Fruit fly (Drosophila melanogaster) whole organism, embryonic: ENCODE results near the gene Syx8.

Experiments
- BtbVII ChIP-seq: fragments of 200-800 bp; sonication (Bioruptor generic); optimal IDR thresholded peaks from 3 replicates; lab custom pipeline; 2017; ENCODE audit warnings: missing biosample characterization, mild to moderate bottlenecking, missing genetic modification characterization
- CG10274 ChIP-seq: fragments of 200-800 bp; sonication (Bioruptor generic); optimal IDR thresholded peaks from 3 replicates; lab custom pipeline; 2017; ENCODE audit warnings: missing biosample characterization, mild to moderate bottlenecking, missing genetic modification characterization
- CG10431 ChIP-seq: fragments of 200-800 bp; sonication (Bioruptor generic); optimal IDR thresholded peaks from 3 replicates; lab custom pipeline; 2018; ENCODE audit warnings: missing biosample characterization, mild to moderate bottlenecking, missing genetic modification characterization
- CG11695 ChIP-seq: fragments of 200-800 bp; sonication (Bioruptor generic); IDR thresholded peaks from 3 replicates; pipeline ENCODE4 v1.3.6; 2022; ENCODE audit warnings: missing biosample characterization, missing genetic modification characterization
- CG12299 ChIP-seq: fragments of 200-800 bp; sonication (Bioruptor generic); optimal IDR thresholded peaks from 2 replicates; lab custom pipeline; 2018; ENCODE audit warnings: missing biosample characterization, mild to moderate bottlenecking, missing genetic modification characterization
- CG1529 ChIP-seq: fragments of 200-800 bp; sonication (Bioruptor generic); optimal IDR thresholded peaks from 3 replicates; lab custom pipeline; 2018; ENCODE audit warnings: missing biosample characterization, missing genetic modification characterization
- CG15514 ChIP-seq: fragments of 200-800 bp; sonication (Bioruptor generic); optimal IDR thresholded peaks from 3 replicates; lab custom pipeline; 2017; ENCODE audit warnings: missing biosample characterization, missing genetic modification characterization, mild to moderate bottlenecking, moderate library complexity, missing genetic modification reagents
- CG16863 ChIP-seq: fragments of 200-800 bp; sonication (Bioruptor generic); optimal IDR thresholded peaks from 3 replicates; lab custom pipeline; 2016; ENCODE audit warnings: missing biosample characterization, missing genetic modification characterization
- CG3995 ChIP-seq: fragments of 200-800 bp; sonication (Bioruptor generic); optimal IDR thresholded peaks from 3 replicates; lab custom pipeline; 2016; ENCODE audit warnings: missing biosample characterization, missing genetic modification characterization
- CG4424 ChIP-seq: fragments of 200-800 bp; sonication (Bioruptor generic); optimal IDR thresholded peaks from 3 replicates; lab custom pipeline; 2016; ENCODE audit warnings: missing biosample characterization, missing genetic modification characterization
- CG5245 ChIP-seq: fragments of 200-800 bp; sonication (Bioruptor generic); optimal IDR thresholded peaks from 3 replicates; lab custom pipeline; 2016; ENCODE audit warnings: missing biosample characterization, missing genetic modification characterization
- CG5953 ChIP-seq: fragments of 200-800 bp; sonication (Bioruptor generic); IDR thresholded peaks from 2 replicates; pipeline ENCODE4 v1.3.6; 2022; ENCODE audit warnings: missing biosample characterization, missing genetic modification characterization
- CG7786 ChIP-seq: fragments of 200-800 bp; sonication (Bioruptor generic); optimal IDR thresholded peaks from 2 replicates; lab custom pipeline; 2016; ENCODE audit warnings: missing biosample characterization, missing genetic modification characterization
- CG8924 ChIP-seq: fragments of 200-800 bp; optimal IDR thresholded peaks from 3 replicates; lab custom pipeline; 2019; ENCODE audit warnings: missing biosample characterization, mild to moderate bottlenecking, missing genetic modification characterization, moderate library complexity
- CG9437 ChIP-seq: fragments of 200-800 bp; sonication (Bioruptor generic); optimal IDR thresholded peaks from 2 replicates; lab custom pipeline; 2018; ENCODE audit warnings: missing biosample characterization, mild to moderate bottlenecking, missing genetic modification characterization
- CG9727 ChIP-seq: fragments of 200-800 bp; sonication (Bioruptor generic); optimal IDR thresholded peaks from 3 replicates; lab custom pipeline; 2017; ENCODE audit warnings: missing biosample characterization, mild to moderate bottlenecking, missing genetic modification characterization
- Drgx ChIP-seq: fragments of 200-800 bp; sonication (Bioruptor generic); IDR thresholded peaks from 2 replicates; pipeline ENCODE4 v1.3.6; 2022; ENCODE audit warnings: missing biosample characterization, missing genetic modification characterization
- E2f2 ChIP-seq: fragments of 200-800 bp; sonication (Bioruptor generic); IDR thresholded peaks from 2 replicates; pipeline ENCODE4 v1.3.6; 2022; ENCODE audit warnings: missing biosample characterization, missing genetic modification characterization
- Fer1 ChIP-seq: fragments of 200-800 bp; sonication (Bioruptor generic); optimal IDR thresholded peaks from 2 replicates; lab custom pipeline; 2017; ENCODE audit warnings: missing biosample characterization, mild to moderate bottlenecking, missing genetic modification characterization
- Fer3 ChIP-seq: fragments of 200-800 bp; sonication (Bioruptor generic); optimal IDR thresholded peaks from 2 replicates; lab custom pipeline; 2018; ENCODE audit warnings: missing biosample characterization, mild to moderate bottlenecking, missing genetic modification characterization, moderate library complexity
- H2.0 ChIP-seq: fragments of 200-800 bp; sonication (Bioruptor generic); IDR thresholded peaks from 2 replicates; pipeline ENCODE4 v1.3.6; 2022; ENCODE audit warnings: missing biosample characterization, missing genetic modification characterization
- HmgZ ChIP-seq: fragments of 200-800 bp; sonication (Bioruptor generic); optimal IDR thresholded peaks from 2 replicates; lab custom pipeline; 2018; ENCODE audit warnings: missing biosample characterization, mild to moderate bottlenecking, missing genetic modification characterization
- Jarid2 ChIP-seq: fragments of 200-800 bp; sonication (Bioruptor generic); optimal IDR thresholded peaks from 3 replicates; lab custom pipeline; 2017; ENCODE audit warnings: mild to moderate bottlenecking, missing biosample characterization, missing genetic modification reagents, missing genetic modification characterization
- Lpt ChIP-seq: fragments of >200 bp; optimal IDR thresholded peaks from 2 replicates; lab custom pipeline; 2018; ENCODE audit warnings: missing biosample characterization, missing genetic modification characterization
- MESR4 ChIP-seq: fragments of 200-800 bp; sonication (Bioruptor generic); optimal IDR thresholded peaks from 2 replicates; lab custom pipeline; 2018; ENCODE audit warnings: missing biosample characterization, mild to moderate bottlenecking, missing genetic modification characterization, moderate library complexity
- Meics ChIP-seq: fragments of 200-800 bp; sonication (Bioruptor generic); optimal IDR thresholded peaks from 2 replicates; lab custom pipeline; 2017; ENCODE audit warnings: missing biosample characterization, mild to moderate bottlenecking, missing genetic modification characterization
- Poxn ChIP-seq: fragments of 200-800 bp; sonication (Bioruptor generic); IDR thresholded peaks from 2 replicates; pipeline ENCODE4 v1.3.6; 2022; ENCODE audit warnings: missing biosample characterization, missing genetic modification characterization
- Side ChIP-seq: fragments of 200-800 bp; sonication (Bioruptor generic); optimal IDR thresholded peaks from 2 replicates; lab custom pipeline; 2016; ENCODE audit warnings: missing biosample characterization, missing genetic modification characterization
- Sry-β ChIP-seq: fragments of 200-800 bp; sonication (Bioruptor generic); optimal IDR thresholded peaks from 2 replicates; lab custom pipeline; 2018; ENCODE audit warnings: missing biosample characterization, mild to moderate bottlenecking, missing genetic modification characterization, moderate library complexity
- amos ChIP-seq: fragments of 200-800 bp; sonication (Bioruptor generic); IDR thresholded peaks from 2 replicates; pipeline ENCODE4 v1.3.6; 2022; ENCODE audit warnings: missing biosample characterization, missing genetic modification characterization; ENCODE audit not compliant: partially characterized antibody
- bigmax ChIP-seq: fragments of 200-800 bp; sonication (Bioruptor generic); optimal IDR thresholded peaks from 2 replicates; lab custom pipeline; 2018; ENCODE audit warnings: missing biosample characterization, mild to moderate bottlenecking, missing genetic modification characterization
- br ChIP-seq: fragments of >200 bp; optimal IDR thresholded peaks from 2 replicates; lab custom pipeline; 2017
- crp ChIP-seq, 2 experiments: fragments of 200-800 bp; sonication (Bioruptor generic); optimal IDR thresholded peaks; 2 replicates in 1 of 2; 3 replicates in 1 of 2; lab custom pipeline; 2017; ENCODE audit warnings: missing biosample characterization in 2 of 2, missing genetic modification characterization in 2 of 2, mild to moderate bottlenecking in 1 of 2, moderate library complexity in 1 of 2
- ewg ChIP-seq: fragments of 200-800 bp; sonication (Bioruptor generic); optimal IDR thresholded peaks from 3 replicates; lab custom pipeline; 2017; ENCODE audit warnings: mild to moderate bottlenecking, missing biosample characterization, missing genetic modification reagents, missing genetic modification characterization
- eyg ChIP-seq: fragments of 200-800 bp; sonication (Bioruptor generic); optimal IDR thresholded peaks from 3 replicates; lab custom pipeline; 2016; ENCODE audit warnings: missing biosample characterization, missing genetic modification characterization
- gsb-n ChIP-seq: fragments of 200-800 bp; sonication (Bioruptor generic); optimal IDR thresholded peaks from 3 replicates; lab custom pipeline; 2018; ENCODE audit warnings: missing biosample characterization, mild to moderate bottlenecking, missing genetic modification characterization
- gt ChIP-seq: fragments of 200-800 bp; sonication (Bioruptor generic); IDR thresholded peaks from 2 replicates; pipeline ENCODE4 v1.3.6; 2022; ENCODE audit warnings: missing biosample characterization, missing genetic modification characterization
- her ChIP-seq: fragments of 200-800 bp; sonication (Bioruptor generic); optimal IDR thresholded peaks from 2 replicates; lab custom pipeline; 2016; ENCODE audit warnings: missing biosample characterization, missing genetic modification characterization
- hth ChIP-seq: fragments of >200 bp; optimal IDR thresholded peaks from 2 replicates; lab custom pipeline; 2017; ENCODE audit warnings: inconsistent platforms
- klu ChIP-seq: fragments of 200-800 bp; sonication (Bioruptor generic); IDR thresholded peaks from 2 replicates; pipeline ENCODE4 v1.3.6; 2022; ENCODE audit warnings: missing biosample characterization, missing genetic modification characterization
- nau ChIP-seq: fragments of 200-800 bp; sonication (Bioruptor generic); optimal IDR thresholded peaks from 3 replicates; lab custom pipeline; 2017; ENCODE audit warnings: missing biosample characterization, mild to moderate bottlenecking, missing genetic modification characterization, missing genetic modification reagents
- p53 ChIP-seq: fragments of 200-800 bp; sonication (Bioruptor generic); optimal IDR thresholded peaks from 2 replicates; lab custom pipeline; 2016; ENCODE audit warnings: missing biosample characterization, missing genetic modification characterization
- pan ChIP-seq, 4 experiments: fragments of >200 bp in 3 of 4; fragments of 200-800 bp in 1 of 4; sonication (Bioruptor generic) in 1 of 4; optimal IDR thresholded peaks in 3 of 4; IDR thresholded peaks in 1 of 4; 2 replicates each; pipeline versions ENCODE4 v1.3.6 to Lab custom; 2017 to 2022; ENCODE audit warnings: missing biosample characterization in 2 of 4, missing genetic modification characterization in 2 of 4, mixed read lengths in 1 of 4
- phol ChIP-seq: fragments of 200-800 bp; sonication (Bioruptor generic); optimal IDR thresholded peaks from 3 replicates; lab custom pipeline; 2018; ENCODE audit warnings: missing biosample characterization, mild to moderate bottlenecking, missing genetic modification characterization, moderate library complexity
- pita ChIP-seq: fragments of 200-800 bp; sonication (Bioruptor generic); optimal IDR thresholded peaks from 2 replicates; lab custom pipeline; 2017; ENCODE audit warnings: missing biosample characterization, mild to moderate bottlenecking, missing genetic modification characterization
- slp2 ChIP-seq: fragments of 200-800 bp; sonication (Bioruptor generic); optimal IDR thresholded peaks from 2 replicates; lab custom pipeline; 2016; ENCODE audit warnings: missing biosample characterization, missing genetic modification characterization
- ssp ChIP-seq: fragments of 200-800 bp; sonication (Bioruptor generic); IDR thresholded peaks from 2 replicates; pipeline ENCODE4 v1.3.6; 2022; ENCODE audit warnings: missing biosample characterization, missing genetic modification characterization
- stwl ChIP-seq: fragments of 200-800 bp; sonication (Bioruptor generic); optimal IDR thresholded peaks from 3 replicates; lab custom pipeline; 2018; ENCODE audit warnings: missing biosample characterization, mild to moderate bottlenecking, missing genetic modification characterization, moderate library complexity
- tgo ChIP-seq: fragments of 200-800 bp; sonication (Bioruptor generic); IDR thresholded peaks from 3 replicates; pipeline ENCODE4 v1.3.6; 2022; ENCODE audit warnings: missing biosample characterization, missing genetic modification characterization
- twi ChIP-seq: fragments of 200-800 bp; optimal IDR thresholded peaks from 2 replicates; lab custom pipeline; 2019; ENCODE audit warnings: missing biosample characterization, mild to moderate bottlenecking, missing genetic modification characterization, moderate library complexity

The Syx8 gene

DNA sequence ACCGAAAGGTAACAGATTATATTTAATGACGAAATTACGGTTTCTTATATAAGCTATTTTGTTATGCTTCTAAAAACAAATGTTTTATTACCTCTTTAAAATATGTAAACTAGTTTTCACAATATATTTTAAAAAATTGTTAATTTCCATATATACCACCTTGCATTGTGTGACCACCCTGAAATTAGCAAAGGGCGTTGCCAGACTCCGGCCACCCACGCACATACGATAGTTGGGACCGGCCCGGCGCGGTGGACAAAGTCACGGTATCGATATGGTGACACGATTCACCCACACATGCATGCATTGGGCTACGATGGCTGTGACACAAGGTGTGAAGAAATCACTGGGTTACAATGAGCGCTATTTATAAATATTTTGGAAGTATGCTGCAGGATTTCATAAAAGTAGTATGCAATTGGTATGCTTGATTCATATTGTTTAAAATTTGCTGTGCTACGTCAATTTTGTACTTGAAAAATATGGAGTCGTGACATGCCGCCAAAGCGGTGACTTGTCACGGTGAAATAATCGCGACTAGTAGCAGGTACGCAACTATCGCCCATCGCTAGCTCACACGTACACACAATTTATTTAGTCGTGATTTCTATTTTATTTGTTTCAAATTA, 1.3 kb upstream of the Syx8 start:
- TF ChIP-seq amos (peak; percentile 92), CG9437 (GFP tag; lab: Kevin White, UChicago) (peak; percentile 8), H2.0 (peak; percentile 52), stwl (tag; lab: Kevin White, UChicago) (peak; percentile 34), ewg (GFP tag; lab: Kevin White, UChicago) (peak; percentile 68), HmgZ (peak; percentile 83), CG9727 (GFP tag; lab: Kevin White, UChicago) (peak; percentile 68), CG10274 (GFP tag; lab: Kevin White, UChicago) (no peak), her (GFP tag; lab: Kevin White, UChicago) (no peak), gsb-n (tag; lab: Kevin White, UChicago) (no peak), Jarid2 (GFP tag; lab: Kevin White, UChicago) (no peak), Poxn (GFP tag; lab: Robert Waterston, UW) (peak; percentile 32; the same call in 1 of the 2 replicates), Fer3 (peak; percentile 62), Side (GFP tag; lab: Kevin White, UChicago) (peak; percentile 41), tgo (GFP tag; lab: Robert Waterston, UW) (peak; percentile 28; the same call in 1 of the 3 replicates), p53 (GFP tag; lab: Kevin White, UChicago) (peak; percentile 34), CG16863 (GFP tag; lab: Kevin White, UChicago) (peak; percentile 60), br (no peak), phol (tag; lab: Kevin White, UChicago) (peak; percentile 76), CG3995 (peak; percentile 100), CG12299 (tag; lab: Kevin White, UChicago) (peak; percentile 41), MESR4 (GFP tag; lab: Kevin White, UChicago) (no peak), twi (tag; lab: Kevin White, UChicago) (peak; percentile 31), BtbVII (GFP tag; lab: Kevin White, UChicago) (no peak), slp2 (GFP tag; lab: Kevin White, UChicago) (peak; percentile 24), CG7786 (GFP tag; lab: Kevin White, UChicago) (peak; percentile 67), CG1529 (GFP tag; lab: Kevin White, UChicago) (peak; percentile 18), Fer1 (GFP tag; lab: Kevin White, UChicago) (peak; percentile 3), Sry-β (GFP tag; lab: Kevin White, UChicago) (peak; percentile 52), CG10431 (peak; percentile 64), nau (GFP tag; lab: Kevin White, UChicago) (no peak), eyg (GFP tag; lab: Kevin White, UChicago) (peak; percentile 61), Lpt (no peak), CG5953 (GFP tag; lab: Robert Waterston, UW) (0 out of 2 replicates have a peak, but pooled peaks have one; percentile 40), CG4424 (peak; percentile 16), E2f2 (GFP tag; lab: Robert Waterston, UW) (peak; percentile 47), pan (optimal IDR thresholded peaks at IDR 0.05; lab: Kevin White, UChicago) (no peak), pan (GFP tag; optimal IDR thresholded peaks at IDR 0.05 in 1 of 2, IDR thresholded peaks at IDR 0.05 in 1 of 2) (peak in 1 of 2 experiments; percentile 76), CG5245 (GFP tag; lab: Kevin White, UChicago) (peak; percentile 37), CG15514 (GFP tag; lab: Kevin White, UChicago) (peak; percentile 69), CG8924 (peak; percentile 72), gt (no peak), bigmax (GFP tag; lab: Kevin White, UChicago) (no peak), crp (GFP tag; optimal IDR thresholded peaks at IDR 0.05; lab: Kevin White, UChicago) (peak in 1 of 2 experiments; percentile 57), ssp (GFP tag; lab: Robert Waterston, UW) (peak; percentile 44; the same call in 1 of the 2 replicates), pita (no peak), hth (lab: Kevin White, UChicago) (no peak), klu (GFP tag; lab: Robert Waterston, UW) (peak; percentile 100), Drgx (GFP tag; lab: Robert Waterston, UW) (peak; percentile 48), CG11695 (GFP tag; lab: Robert Waterston, UW) (peak; percentile 64; the same call in 2 of the 3 replicates), Meics (GFP tag; lab: Kevin White, UChicago) (peak; percentile 37)
